Worm (Caenorhabditis elegans): Measurements from ENCODE around the gene lgc-58.
A peak's percentile ranks its signal among the peaks of the same experiment; 100 is the strongest.

lgc-58 gene

ce11 chrX:6041094-6041441 lies 34.2 kb upstream of the lgc-58 start (continued):
- TF ChIP-seq lsy-2 (tag; optimal IDR thresholded peaks at IDR 0.05): no peak
- no peak for TF ChIP-seq nhr-10 (tag; optimal IDR thresholded peaks at IDR 0.05)
- TF ChIP-seq Y105C5A.15 (GFP tag; IDR thresholded peaks at IDR 0.05): no peak
- TF ChIP-seq rbr-2 (tag; optimal IDR thresholded peaks at IDR 0.05): no peak
- peak; percentile 64 for TF ChIP-seq hlh-11 (tag; optimal IDR thresholded peaks at IDR 0.05)
- TF ChIP-seq mxl-2 (GFP tag; conservative IDR thresholded peaks at IDR 0.05): no peak
- no peak for TF ChIP-seq daf-19 (GFP tag; conservative IDR thresholded peaks at IDR 0.05)
- no peak for TF ChIP-seq unc-62 (GFP tag; optimal IDR thresholded peaks at IDR 0.05 in 1 of 2)
- no peak for TF ChIP-seq unc-62 (tag; optimal IDR thresholded peaks at IDR 0.05)

- TF ChIP-seq nhr-48 (tag; optimal IDR thresholded peaks at IDR 0.05) (peak; percentile 74), egl-43 (GFP tag; IDR thresholded peaks at IDR 0.05) (no peak), hif-1 (tag; optimal IDR thresholded peaks at IDR 0.05) (peak in 1 of 2 experiments; percentile 44), ces-1 (GFP tag; optimal IDR thresholded peaks at IDR 0.05) (no peak), fos-1 (tag; optimal IDR thresholded peaks at IDR 0.05) (no peak), nhr-111 (GFP tag; optimal IDR thresholded peaks at IDR 0.05) (no peak), attf-4 (tag; optimal IDR thresholded peaks at IDR 0.05) (no peak), mes-2 (tag; optimal IDR thresholded peaks at IDR 0.05; ENCODE audit: poor library complexity, severe bottlenecking) (peak; percentile 58), ztf-11 (tag; optimal IDR thresholded peaks at IDR 0.05) (no peak), R02D3.7 (tag; optimal IDR thresholded peaks at IDR 0.05) (no peak), mxl-3 (GFP tag; optimal IDR thresholded peaks at IDR 0.05) (no peak), daf-8 (GFP tag; IDR thresholded peaks at IDR 0.05) (no peak), nhr-11 (tag; optimal IDR thresholded peaks at IDR 0.05) (peak; percentile 72), cey-2 (tag; optimal IDR thresholded peaks at IDR 0.05; ENCODE audit: borderline replicate concordance, insufficient read depth) (no peak), vab-7 (GFP tag; IDR thresholded peaks at IDR 0.05) (no peak), fkh-10 (GFP tag; optimal IDR thresholded peaks at IDR 0.05) (no peak), unc-62 (GFP tag; optimal IDR thresholded peaks at IDR 0.05 in 1 of 2) (peak in 1 of 2 experiments; percentile 10), unc-62 (tag; optimal IDR thresholded peaks at IDR 0.05) (no peak), lin-29 (GFP tag; IDR thresholded peaks at IDR 0.05) (no peak), F49E8.2 (tag; optimal IDR thresholded peaks at IDR 0.05; ENCODE audit: borderline replicate concordance) (no peak), zag-1 (tag; optimal IDR thresholded peaks at IDR 0.05) (no peak), ceh-28 (tag; optimal IDR thresholded peaks at IDR 0.05) (no peak), madf-5 (GFP tag; IDR thresholded peaks at IDR 0.05) (no peak), ceh-62 (tag; optimal IDR thresholded peaks at IDR 0.05) (no peak), snpc-4 (tag; optimal IDR thresholded peaks at IDR 0.05) (no peak), daf-19 (GFP tag; conservative IDR thresholded peaks at IDR 0.05) (no peak), madf-9 (GFP tag; conservative IDR thresholded peaks at IDR 0.05) (no peak), mep-1 (tag; optimal IDR thresholded peaks at IDR 0.05) (peak; percentile 86), aha-1 (tag) (peak; percentile 10), lim-7 (GFP tag; IDR thresholded peaks at IDR 0.05) (no peak), lin-13 (GFP tag; optimal IDR thresholded peaks at IDR 0.05) (peak; percentile 39), gei-8 (GFP tag; optimal IDR thresholded peaks at IDR 0.05) (peak; percentile 39), zip-2 (tag; optimal IDR thresholded peaks at IDR 0.05) (no peak), nhr-77 (tag; optimal IDR thresholded peaks at IDR 0.05) (peak; percentile 74), pha-4 (GFP tag; IDR thresholded peaks at IDR 0.05) (peak; percentile 28; the same call in 1 of the 2 replicates), pha-4 (tag; optimal IDR thresholded peaks at IDR 0.05) (peak; percentile 21), dmd-8 (GFP tag; IDR thresholded peaks at IDR 0.05) (no peak), dve-1 (tag; optimal IDR thresholded peaks at IDR 0.05; ENCODE audit: insufficient read depth) (peak; percentile 85), unc-130 (GFP tag; optimal IDR thresholded peaks at IDR 0.05) (no peak), F44E2.7 (GFP tag; IDR thresholded peaks at IDR 0.05) (no peak), set-16 (GFP tag; IDR thresholded peaks at IDR 0.05) (0 out of 2 replicates have a peak, but pooled peaks have one; percentile 31), Y48G9A.11 (GFP tag; IDR thresholded peaks at IDR 0.05) (no peak), ztf-7 (tag; optimal IDR thresholded peaks at IDR 0.05) (no peak), lin-39 (tag; optimal IDR thresholded peaks at IDR 0.05) (no peak)
These were observed 33.3 kb upstream of the lgc-58 start for ce11 chrX:6041995-6042481.

All from whole organism, L4 larva.